Worm (Caenorhabditis elegans) whole organism, midembryonic: Measurements from ENCODE around the gene got-2.2.

Experiments used
- flt-1 ChIP-seq: fragments of 200-800 bp; sonication (Bioruptor generic); IDR thresholded peaks from 2 replicates; pipeline ENCODE4 v1.3.6; 2022; ENCODE audit warnings: missing genetic modification characterization, missing compliant biosample characterization
- klf-2 ChIP-seq: fragments of 200-800 bp; sonication (Bioruptor generic); conservative IDR thresholded peaks from 2 replicates; pipeline ENCODE4 v1.3.6; 2022; ENCODE audit warnings: missing genetic modification reagents, missing genetic modification characterization, missing compliant biosample characterization
- ref-1 ChIP-seq: fragments of 200-800 bp; sonication (Bioruptor generic); conservative IDR thresholded peaks from 2 replicates; pipeline ENCODE4 v1.3.6; 2022; ENCODE audit warnings: missing genetic modification reagents, missing genetic modification characterization, missing compliant biosample characterization
- tab-1 ChIP-seq: fragments of 200-800 bp; sonication (Bioruptor generic); IDR thresholded peaks from 2 replicates; pipeline ENCODE4 v1.3.6; 2022; ENCODE audit warnings: missing genetic modification characterization, missing compliant biosample characterization

DNA sequence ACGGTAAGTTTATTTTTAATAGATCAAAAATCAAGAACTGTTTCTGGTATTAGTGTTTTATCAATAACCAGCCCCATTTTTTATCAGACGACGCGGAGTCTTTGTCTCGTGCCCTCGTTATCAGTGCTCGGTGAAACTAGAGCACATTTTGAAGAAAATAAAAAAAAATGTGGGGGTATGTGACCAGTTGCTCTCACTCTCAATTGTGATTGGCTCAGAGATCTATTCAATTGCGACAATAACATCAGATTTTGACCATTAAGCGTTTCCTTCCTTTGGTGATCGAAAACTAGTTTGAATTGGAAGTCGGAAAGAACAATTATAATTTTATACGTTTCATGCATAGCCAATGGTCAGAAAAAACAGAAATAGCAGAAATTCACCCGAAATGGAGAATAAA, 15.6 kb downstream of the got-2.2 start:
- TF ChIP-seq tab-1 (GFP tag; lab: Robert Waterston, UW) (no peak), klf-2 (GFP tag; lab: Robert Waterston, UW) (no peak), flt-1 (no peak), ref-1 (GFP tag; lab: Robert Waterston, UW) (no peak)
